Worm (Caenorhabditis elegans) whole organism, L1 larva: ENCODE data around the gene npl-4.2.

ENCODE experiments used
- ama-1 ChIP-seq: fragments of 150-350 bp; optimal IDR thresholded peaks from 2 replicates; lab custom pipeline; 2014
- ceh-82 ChIP-seq, 3 experiments: fragments of 150-350 bp in 1 of 3; sonication (generic microtip) in 2 of 3; optimal IDR thresholded peaks; 2 replicates each; lab custom pipeline; 2014 to 2017; ENCODE audit warnings: missing biosample characterization in 3 of 3, missing genetic modification characterization in 3 of 3
- elt-3 ChIP-seq, 6 experiments: fragments of 150-350 bp in 1 of 6; sonication (generic microtip); optimal IDR thresholded peaks; 2 replicates each; lab custom pipeline; 2017 to 2018; ENCODE audit warnings: missing biosample characterization in 6 of 6, missing genetic modification characterization in 6 of 6, inconsistent platforms in 1 of 6
- lsy-2 ChIP-seq, 2 experiments: fragments of 150-350 bp; optimal IDR thresholded peaks; 2 replicates each; lab custom pipeline; 2014; ENCODE audit warnings: missing biosample characterization in 2 of 2, missing genetic modification characterization in 2 of 2
- mdl-1 ChIP-seq, 2 experiments: fragments of 150-350 bp; optimal IDR thresholded peaks; 2 replicates each; lab custom pipeline; 2014 to 2017; ENCODE audit warnings: missing biosample characterization in 2 of 2, missing genetic modification characterization in 2 of 2, inconsistent platforms in 1 of 2
- nhr-237 ChIP-seq: fragments of 150-350 bp; optimal IDR thresholded peaks from 2 replicates; lab custom pipeline; 2014; ENCODE audit warnings: missing biosample characterization, missing genetic modification characterization

DNA sequence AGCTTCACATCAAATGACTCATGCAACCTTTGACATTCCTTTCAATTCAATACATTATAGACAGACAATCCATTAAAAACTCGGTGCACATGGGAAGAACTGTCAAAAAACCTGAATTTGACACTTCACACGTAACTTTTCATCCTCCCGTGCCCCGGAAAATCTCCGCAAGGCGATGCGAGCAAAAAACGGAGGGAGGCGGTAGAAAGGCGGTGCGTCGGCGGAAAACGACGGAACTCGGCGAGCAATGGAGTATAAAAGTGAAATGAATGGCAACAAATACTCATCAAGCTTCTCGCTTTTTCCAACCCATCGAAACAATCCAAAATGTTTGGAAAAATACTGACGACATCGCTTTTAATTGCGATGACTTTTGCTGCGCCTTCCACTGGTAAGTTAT is 44.7 kb upstream of the npl-4.2 start, which contains the start of gene T25E4.1:
- no peak for TF ChIP-seq nhr-237
- TF ChIP-seq mdl-1 (tag; optimal IDR thresholded peaks at IDR 0.05; lab: Kevin White, UChicago): no peak
- no peak for TF ChIP-seq elt-3 (tag; optimal IDR thresholded peaks at IDR 0.05; lab: Kevin White, UChicago)
- TF ChIP-seq ama-1: no peak
- no peak for TF ChIP-seq lsy-2 (tag; optimal IDR thresholded peaks at IDR 0.05; lab: Kevin White, UChicago)
- TF ChIP-seq ceh-82 (tag; optimal IDR thresholded peaks at IDR 0.05; lab: Kevin White, UChicago): no peak
